Fruit fly (Drosophila melanogaster) whole organism, embryonic: ENCODE results near the gene RNF220.

Experiments used
- CG12744 ChIP-seq: fragments of 200-800 bp; sonication (Bioruptor generic); optimal IDR thresholded peaks from 2 replicates; lab custom pipeline; 2016; ENCODE audit warnings: missing biosample characterization, missing genetic modification characterization
- CG13424 ChIP-seq: fragments of 200-800 bp; sonication (Bioruptor generic); optimal IDR thresholded peaks from 2 replicates; lab custom pipeline; 2019; ENCODE audit warnings: missing biosample characterization, mild to moderate bottlenecking, missing genetic modification characterization, moderate library complexity
- CG13894 ChIP-seq: fragments of 200-800 bp; sonication (Bioruptor generic); optimal IDR thresholded peaks from 3 replicates; lab custom pipeline; 2018; ENCODE audit warnings: missing biosample characterization, mild to moderate bottlenecking, missing genetic modification characterization, moderate library complexity
- CG14965 ChIP-seq: fragments of 200-800 bp; sonication (Bioruptor generic); optimal IDR thresholded peaks from 2 replicates; lab custom pipeline; 2016; ENCODE audit warnings: missing biosample characterization, missing genetic modification characterization, borderline replicate concordance
- CG16815 ChIP-seq: fragments of 200-800 bp; sonication (Bioruptor generic); optimal IDR thresholded peaks from 3 replicates; lab custom pipeline; 2017; ENCODE audit warnings: missing biosample characterization, mild to moderate bottlenecking, missing genetic modification characterization
- CG18599 ChIP-seq: fragments of 200-800 bp; sonication (Bioruptor generic); optimal IDR thresholded peaks from 3 replicates; lab custom pipeline; 2017; ENCODE audit warnings: missing biosample characterization, missing genetic modification characterization, mild to moderate bottlenecking, moderate library complexity, missing genetic modification reagents
- CG2116 ChIP-seq: fragments of 200-800 bp; sonication (Bioruptor generic); optimal IDR thresholded peaks from 3 replicates; lab custom pipeline; 2018; ENCODE audit warnings: missing biosample characterization, mild to moderate bottlenecking, missing genetic modification characterization
- CG30020 ChIP-seq: fragments of 200-800 bp; optimal IDR thresholded peaks from 2 replicates; lab custom pipeline; 2019; ENCODE audit warnings: missing biosample characterization, mild to moderate bottlenecking, missing genetic modification characterization, moderate library complexity
- CG3065 ChIP-seq: fragments of 200-800 bp; sonication (Bioruptor generic); optimal IDR thresholded peaks from 2 replicates; lab custom pipeline; 2016; ENCODE audit warnings: missing biosample characterization, missing genetic modification characterization
- CG31441 ChIP-seq: fragments of 200-800 bp; sonication (Bioruptor generic); IDR thresholded peaks from 2 replicates; pipeline ENCODE4 v1.3.6; 2022; ENCODE audit warnings: missing biosample characterization, missing genetic modification characterization
- CG32772 ChIP-seq: fragments of 200-800 bp; sonication (Bioruptor generic); IDR thresholded peaks from 2 replicates; pipeline ENCODE4 v1.3.6; 2022; ENCODE audit warnings: missing biosample characterization, missing genetic modification characterization
- CG3726 ChIP-seq: fragments of 200-800 bp; sonication (Bioruptor generic); IDR thresholded peaks from 3 replicates; pipeline ENCODE4, ENCODE4 v1.3.6; 2022; ENCODE audit warnings: missing biosample characterization, missing genetic modification characterization
- CG3847 ChIP-seq: fragments of 200-800 bp; sonication (Bioruptor generic); IDR thresholded peaks from 2 replicates; pipeline ENCODE4 v1.3.6; 2022; ENCODE audit warnings: missing biosample characterization, missing genetic modification characterization
- CG4328 ChIP-seq: fragments of 200-800 bp; sonication (Bioruptor generic); optimal IDR thresholded peaks from 3 replicates; lab custom pipeline; 2017; ENCODE audit warnings: missing biosample characterization, missing genetic modification reagents, missing genetic modification characterization
- CG6813 ChIP-seq: fragments of 200-800 bp; sonication (Bioruptor generic); optimal IDR thresholded peaks from 2 replicates; lab custom pipeline; 2017; ENCODE audit warnings: missing biosample characterization, missing genetic modification characterization, mild to moderate bottlenecking, moderate library complexity, missing genetic modification reagents
- CG8478 ChIP-seq: fragments of >200 bp; optimal IDR thresholded peaks from 2 replicates; lab custom pipeline; 2018
- CG9876 ChIP-seq: fragments of 200-800 bp; sonication (Bioruptor generic); optimal IDR thresholded peaks from 2 replicates; lab custom pipeline; 2016; ENCODE audit warnings: missing biosample characterization, missing genetic modification characterization
- Camta ChIP-seq: fragments of 200-800 bp; sonication (Bioruptor generic); optimal IDR thresholded peaks from 2 replicates; lab custom pipeline; 2016; ENCODE audit warnings: missing biosample characterization, missing genetic modification characterization
- Fer1 ChIP-seq: fragments of 200-800 bp; sonication (Bioruptor generic); optimal IDR thresholded peaks from 2 replicates; lab custom pipeline; 2017; ENCODE audit warnings: missing biosample characterization, mild to moderate bottlenecking, missing genetic modification characterization
- GATAe ChIP-seq: fragments of 200-800 bp; sonication (Bioruptor generic); conservative IDR thresholded peaks from 2 replicates; pipeline ENCODE4 v1.3.6; 2022; ENCODE audit warnings: missing biosample characterization, missing genetic modification characterization
- HHEX ChIP-seq: fragments of 200-800 bp; sonication (Bioruptor generic); optimal IDR thresholded peaks from 3 replicates; lab custom pipeline; 2017; ENCODE audit warnings: missing biosample characterization, mild to moderate bottlenecking, missing genetic modification characterization, missing genetic modification reagents
- Hey ChIP-seq: fragments of 200-800 bp; sonication (Bioruptor generic); optimal IDR thresholded peaks from 3 replicates; lab custom pipeline; 2018; ENCODE audit warnings: missing biosample characterization, mild to moderate bottlenecking, missing genetic modification characterization
- Hmr ChIP-seq: fragments of 200-800 bp; sonication (Bioruptor generic); optimal IDR thresholded peaks from 3 replicates; lab custom pipeline; 2017; ENCODE audit warnings: mild to moderate bottlenecking, missing biosample characterization, missing genetic modification reagents, missing genetic modification characterization
- Hsf ChIP-seq: fragments of 200-800 bp; sonication (Bioruptor generic); optimal IDR thresholded peaks from 3 replicates; lab custom pipeline; 2016; ENCODE audit warnings: missing biosample characterization, missing genetic modification characterization
- Lpt ChIP-seq: fragments of >200 bp; optimal IDR thresholded peaks from 2 replicates; lab custom pipeline; 2018; ENCODE audit warnings: missing biosample characterization, missing genetic modification characterization
- Max ChIP-seq: fragments of 200-800 bp; sonication (Bioruptor generic); optimal IDR thresholded peaks from 2 replicates; lab custom pipeline; 2016; ENCODE audit warnings: missing biosample characterization, mild to moderate bottlenecking, missing genetic modification characterization
- Nf-YA ChIP-seq: fragments of 200-800 bp; sonication (Bioruptor generic); IDR thresholded peaks from 2 replicates; pipeline ENCODE4 v1.3.6; 2022; ENCODE audit warnings: missing biosample characterization, missing genetic modification characterization
- Six4 ChIP-seq: fragments of 200-800 bp; sonication (Bioruptor generic); optimal IDR thresholded peaks from 2 replicates; lab custom pipeline; 2016; ENCODE audit warnings: missing biosample characterization, missing genetic modification characterization
- Taf1 ChIP-seq: fragments of 200-800 bp; sonication (Bioruptor generic); IDR thresholded peaks from 2 replicates; pipeline ENCODE4 v1.3.6; 2022; ENCODE audit warnings: missing biosample characterization, missing genetic modification characterization
- ab ChIP-seq: fragments of 200-800 bp; sonication (Bioruptor generic); optimal IDR thresholded peaks from 2 replicates; lab custom pipeline; 2016; ENCODE audit warnings: missing biosample characterization, missing genetic modification characterization
- chn ChIP-seq: fragments of 200-800 bp; sonication (Bioruptor generic); optimal IDR thresholded peaks from 2 replicates; lab custom pipeline; 2016; ENCODE audit warnings: missing biosample characterization, missing genetic modification characterization
- cwo ChIP-seq: fragments of 200-800 bp; sonication (Bioruptor generic); optimal IDR thresholded peaks from 3 replicates; lab custom pipeline; 2017; ENCODE audit warnings: missing biosample characterization, missing genetic modification characterization, mild to moderate bottlenecking, moderate library complexity, missing genetic modification reagents
- dm ChIP-seq: fragments of 200-800 bp; sonication (Bioruptor generic); optimal IDR thresholded peaks from 3 replicates; lab custom pipeline; 2016; ENCODE audit warnings: missing biosample characterization, missing genetic modification characterization
- emc ChIP-seq: fragments of 200-800 bp; sonication (Bioruptor generic); optimal IDR thresholded peaks from 2 replicates; lab custom pipeline; 2016; ENCODE audit warnings: missing biosample characterization, missing genetic modification characterization
- gce ChIP-seq: fragments of 200-800 bp; sonication (Bioruptor generic); IDR thresholded peaks from 3 replicates; pipeline ENCODE4 v1.3.6; 2022; ENCODE audit warnings: missing biosample characterization, missing genetic modification characterization
- grau ChIP-seq: fragments of 200-800 bp; optimal IDR thresholded peaks from 3 replicates; lab custom pipeline; 2019; ENCODE audit warnings: missing biosample characterization, mild to moderate bottlenecking, missing genetic modification characterization, moderate library complexity
- grn ChIP-seq: fragments of 200-800 bp; sonication (Bioruptor generic); optimal IDR thresholded peaks from 3 replicates; lab custom pipeline; 2017; ENCODE audit warnings: missing biosample characterization, missing genetic modification characterization
- hb ChIP-seq: fragments of 200-800 bp; sonication (Bioruptor generic); IDR thresholded peaks from 3 replicates; pipeline ENCODE4 v1.3.6; 2022; ENCODE audit warnings: missing biosample characterization, missing genetic modification characterization; ENCODE audit not compliant: partially characterized antibody
- jigr1 ChIP-seq: fragments of 200-800 bp; sonication (Bioruptor generic); IDR thresholded peaks from 3 replicates; pipeline ENCODE4 v1.3.6; 2022; ENCODE audit warnings: missing biosample characterization, missing genetic modification characterization
- nmo ChIP-seq: fragments of 200-800 bp; sonication (Bioruptor generic); optimal IDR thresholded peaks from 2 replicates; lab custom pipeline; 2018; ENCODE audit warnings: missing biosample characterization, mild to moderate bottlenecking, missing genetic modification characterization, moderate library complexity
- onecut ChIP-seq: fragments of 200-800 bp; sonication (Bioruptor generic); IDR thresholded peaks from 2 replicates; pipeline ENCODE4 v1.3.6; 2022; ENCODE audit warnings: missing biosample characterization, missing genetic modification characterization
- pita ChIP-seq: fragments of 200-800 bp; sonication (Bioruptor generic); optimal IDR thresholded peaks from 2 replicates; lab custom pipeline; 2017; ENCODE audit warnings: missing biosample characterization, mild to moderate bottlenecking, missing genetic modification characterization
- pzg ChIP-seq: fragments of 200-800 bp; sonication (Bioruptor generic); optimal IDR thresholded peaks from 3 replicates; lab custom pipeline; 2018; ENCODE audit warnings: missing biosample characterization, mild to moderate bottlenecking, missing genetic modification characterization, moderate library complexity
- shn ChIP-seq: fragments of 200-800 bp; sonication (Bioruptor generic); optimal IDR thresholded peaks from 3 replicates; lab custom pipeline; 2016; ENCODE audit warnings: missing biosample characterization, missing genetic modification characterization
- stc ChIP-seq: fragments of 200-800 bp; sonication (Bioruptor generic); IDR thresholded peaks from 2 replicates; pipeline ENCODE4 v1.3.6; 2022; ENCODE audit warnings: missing biosample characterization, missing genetic modification characterization
- tap ChIP-seq: fragments of 200-800 bp; optimal IDR thresholded peaks from 3 replicates; lab custom pipeline; 2019; ENCODE audit warnings: missing biosample characterization, mild to moderate bottlenecking, missing genetic modification characterization, moderate library complexity
- toy ChIP-seq: fragments of 200-800 bp; sonication (Bioruptor generic); IDR thresholded peaks from 2 replicates; pipeline ENCODE4 v1.3.6; 2022; ENCODE audit warnings: missing biosample characterization, missing genetic modification characterization

RNF220 gene

dm6 chr3R:22724149-22724973 is 1.9 kb downstream of the RNF220 start, which contains the start of gene Irp-1A (continued):
- peak; percentile 60 for TF ChIP-seq cwo (GFP tag; lab: Kevin White, UChicago)
- no peak for TF ChIP-seq grn
- peak; percentile 52 for TF ChIP-seq CG6813 (GFP tag; lab: Kevin White, UChicago)
- no peak for TF ChIP-seq CG14965 (GFP tag; lab: Kevin White, UChicago)
- TF ChIP-seq CG31441 (GFP tag; lab: Robert Waterston, UW) = peak; percentile 87
- TF ChIP-seq CG30020 = peak; percentile 56
- peak; percentile 35 for TF ChIP-seq dm (GFP tag; lab: Kevin White, UChicago)
- no peak for TF ChIP-seq pita (GFP tag; lab: Kevin White, UChicago)
- TF ChIP-seq shn (GFP tag; lab: Kevin White, UChicago) = no peak
- peak; percentile 51 for TF ChIP-seq CG4328
- peak; percentile 12 for TF ChIP-seq CG16815 (GFP tag; lab: Kevin White, UChicago)
- peak; percentile 82 for TF ChIP-seq nmo (GFP tag; lab: Kevin White, UChicago)
- TF ChIP-seq CG9876 (GFP tag; lab: Kevin White, UChicago) = no peak
- TF ChIP-seq CG12744 = no peak
- peak; percentile 60 for TF ChIP-seq HHEX (GFP tag; lab: Kevin White, UChicago)
- peak; percentile 15; the same call in 1 of the 2 replicates for TF ChIP-seq Nf-YA (GFP tag; lab: Robert Waterston, UW)
- TF ChIP-seq Taf1 = 0 out of 2 replicates have a peak, but pooled peaks have one; percentile 26
- TF ChIP-seq jigr1 (GFP tag; lab: Robert Waterston, UW) = no peak
- TF ChIP-seq chn (GFP tag; lab: Kevin White, UChicago) = peak; percentile 14
- peak; percentile 59 for TF ChIP-seq pzg (GFP tag; lab: Kevin White, UChicago)
- TF ChIP-seq ab (GFP tag; lab: Kevin White, UChicago) = no peak
- peak; percentile 49 for TF ChIP-seq Hsf (GFP tag; lab: Kevin White, UChicago)
- TF ChIP-seq Lpt = no peak
- peak; percentile 77 for TF ChIP-seq CG18599 (GFP tag; lab: Kevin White, UChicago)
- TF ChIP-seq stc (GFP tag; lab: Robert Waterston, UW) = peak; percentile 78
- peak; percentile 76 for TF ChIP-seq Fer1
- TF ChIP-seq gce (GFP tag; lab: Robert Waterston, UW) = peak; percentile 65; the same call in 1 of the 3 replicates
- no peak for TF ChIP-seq emc (GFP tag; lab: Kevin White, UChicago)
- TF ChIP-seq Hey (tag; lab: Kevin White, UChicago) = no peak
- TF ChIP-seq toy (GFP tag; lab: Robert Waterston, UW) = 0 out of 2 replicates have a peak, but pooled peaks have one; percentile 56
- TF ChIP-seq hb (GFP tag; lab: Robert Waterston, UW) = peak; percentile 54; the same call in 1 of the 3 replicates
- peak; percentile 58 for TF ChIP-seq onecut (GFP tag; lab: Robert Waterston, UW)
- TF ChIP-seq Hmr (GFP tag; lab: Kevin White, UChicago) = peak; percentile 77
- peak; percentile 77 for TF ChIP-seq tap
- TF ChIP-seq Six4 (GFP tag; lab: Kevin White, UChicago) = peak; percentile 71
- peak; percentile 22 for TF ChIP-seq Camta (GFP tag; lab: Kevin White, UChicago)
- peak; percentile 56 for TF ChIP-seq Max
- no peak for TF ChIP-seq CG8478 (lab: Kevin White, UChicago)
- peak; percentile 65 for TF ChIP-seq CG3065 (GFP tag; lab: Kevin White, UChicago)
- TF ChIP-seq grau (tag; lab: Kevin White, UChicago) = peak; percentile 85
- TF ChIP-seq CG2116 (GFP tag; lab: Kevin White, UChicago) = peak; percentile 73
- TF ChIP-seq CG32772 (GFP tag; lab: Robert Waterston, UW) = peak; percentile 64
- TF ChIP-seq GATAe (GFP tag; lab: Robert Waterston, UW) = peak; percentile 35; the same call in 1 of the 2 replicates
- peak; percentile 81 for TF ChIP-seq CG13424 (tag; lab: Kevin White, UChicago)
- no peak for TF ChIP-seq CG3726 (GFP tag; lab: Robert Waterston, UW)
- peak; percentile 81 for TF ChIP-seq CG13894 (tag; lab: Kevin White, UChicago)
- peak; percentile 71 for TF ChIP-seq CG3847 (GFP tag; lab: Robert Waterston, UW)
- TF ChIP-seq, all 482 proteins: peak for 325
